Worm (Caenorhabditis elegans) whole organism, L1 larva: ENCODE data around the gene clp-6.

Experiments
- C04F5.9 ChIP-seq: sonication (generic microtip); optimal IDR thresholded peaks from 2 replicates; lab custom pipeline; 2016; ENCODE audit warnings: missing genetic modification characterization, missing compliant biosample characterization
- C16A3.4 ChIP-seq: fragments of 150-350 bp; optimal IDR thresholded peaks from 2 replicates; lab custom pipeline; 2014; ENCODE audit warnings: missing biosample characterization, missing genetic modification characterization
- Y116A8C.19 ChIP-seq: sonication (generic microtip); optimal IDR thresholded peaks from 2 replicates; lab custom pipeline; 2016; ENCODE audit warnings: missing compliant biosample characterization, missing genetic modification characterization, borderline replicate concordance
- aha-1 ChIP-seq: fragments of 150-350 bp; optimal IDR thresholded peaks from 2 replicates; lab custom pipeline; 2014; ENCODE audit warnings: missing biosample characterization, missing genetic modification characterization
- ceh-8 ChIP-seq: fragments of 200-800 bp; sonication (Bioruptor generic); optimal IDR thresholded peaks from 2 replicates; lab custom pipeline; 2018; ENCODE audit warnings: mild to moderate bottlenecking, missing genetic modification characterization, moderate library complexity, missing compliant biosample characterization
- ceh-90 ChIP-seq: sonication (generic microtip); optimal IDR thresholded peaks from 2 replicates; lab custom pipeline; 2016; ENCODE audit warnings: missing genetic modification characterization, missing compliant biosample characterization
- ces-1 ChIP-seq: fragments of 150-350 bp; optimal IDR thresholded peaks from 2 replicates; lab custom pipeline; 2014; ENCODE audit warnings: missing biosample characterization, missing genetic modification reagents, missing genetic modification characterization
- dsc-1 ChIP-seq: sonication (generic microtip); optimal IDR thresholded peaks from 2 replicates; lab custom pipeline; 2016; ENCODE audit warnings: mild to moderate bottlenecking, missing genetic modification characterization, missing compliant biosample characterization
- efl-1 ChIP-seq, 4 experiments: fragments of 150-350 bp; optimal IDR thresholded peaks in 3 of 4; peaks in 1 of 4; 1 replicate in 1 of 4; 2 replicates in 3 of 4; lab custom pipeline; 2014; ENCODE audit warnings: missing biosample characterization in 2 of 4, missing genetic modification characterization in 2 of 4, missing genetic modification reagents in 2 of 4
- elt-2 ChIP-seq: sonication (generic microtip); optimal IDR thresholded peaks from 2 replicates; lab custom pipeline; 2016; ENCODE audit warnings: missing genetic modification characterization, mild to moderate bottlenecking, inconsistent platforms, missing compliant biosample characterization, missing genetic modification reagents
- ets-5 ChIP-seq: fragments of 200-800 bp; sonication (Bioruptor generic); IDR thresholded peaks from 2 replicates; pipeline ENCODE4 v1.3.6; 2022; ENCODE audit warnings: missing genetic modification characterization, missing compliant biosample characterization
- fos-1 ChIP-seq: fragments of 150-350 bp; optimal IDR thresholded peaks from 2 replicates; lab custom pipeline; 2014; ENCODE audit warnings: missing biosample characterization, missing genetic modification characterization
- hlh-4 ChIP-seq: sonication (generic microtip); optimal IDR thresholded peaks from 2 replicates; lab custom pipeline; 2016; ENCODE audit warnings: mild to moderate bottlenecking, missing genetic modification characterization, missing compliant biosample characterization
- hpl-2 ChIP-seq: fragments of 150-350 bp; optimal IDR thresholded peaks from 2 replicates; lab custom pipeline; 2014; ENCODE audit warnings: missing biosample characterization, missing genetic modification reagents, missing genetic modification characterization
- lin-13 ChIP-seq: fragments of 150-350 bp; optimal IDR thresholded peaks from 2 replicates; lab custom pipeline; 2014; ENCODE audit warnings: missing biosample characterization, missing genetic modification reagents, missing genetic modification characterization
- lin-15B ChIP-seq: fragments of 150-350 bp; sonication (generic microtip); optimal IDR thresholded peaks from 3 replicates; lab custom pipeline; 2014; ENCODE audit warnings: missing biosample characterization, missing genetic modification characterization
- lin-35 ChIP-seq, 2 experiments: fragments of 150-350 bp; optimal IDR thresholded peaks; 2 replicates each; lab custom pipeline; 2014; ENCODE audit warnings: missing biosample characterization in 2 of 2, missing genetic modification characterization in 2 of 2, missing genetic modification reagents in 2 of 2
- lin-39 ChIP-seq: fragments of 150-350 bp; optimal IDR thresholded peaks from 2 replicates; lab custom pipeline; 2014; ENCODE audit warnings: missing biosample characterization, missing genetic modification reagents, missing genetic modification characterization
- lsy-2 ChIP-seq, 2 experiments: fragments of 150-350 bp; optimal IDR thresholded peaks; 2 replicates each; lab custom pipeline; 2014; ENCODE audit warnings: missing biosample characterization in 2 of 2, missing genetic modification characterization in 2 of 2
- mdl-1 ChIP-seq, 2 experiments: fragments of 150-350 bp; optimal IDR thresholded peaks; 2 replicates each; lab custom pipeline; 2014 to 2017; ENCODE audit warnings: missing biosample characterization in 2 of 2, missing genetic modification characterization in 2 of 2, inconsistent platforms in 1 of 2
- mep-1 ChIP-seq: fragments of 150-350 bp; optimal IDR thresholded peaks from 2 replicates; lab custom pipeline; 2014; ENCODE audit warnings: missing biosample characterization, missing genetic modification characterization
- nhr-19 ChIP-seq: fragments of 200-800 bp; sonication (Bioruptor generic); conservative IDR thresholded peaks from 2 replicates; pipeline ENCODE4 v1.3.6; 2022; ENCODE audit warnings: missing genetic modification characterization, missing compliant biosample characterization
- nhr-28 ChIP-seq: fragments of 150-350 bp; optimal IDR thresholded peaks from 2 replicates; lab custom pipeline; 2014; ENCODE audit warnings: missing biosample characterization, missing genetic modification characterization
- nhr-71 ChIP-seq: sonication (generic microtip); optimal IDR thresholded peaks from 2 replicates; lab custom pipeline; 2016; ENCODE audit warnings: mild to moderate bottlenecking, missing genetic modification characterization, moderate library complexity, missing compliant biosample characterization
- nhr-76 ChIP-seq: sonication (generic microtip); optimal IDR thresholded peaks from 2 replicates; lab custom pipeline; 2017; ENCODE audit warnings: missing biosample characterization, missing genetic modification characterization
- pag-3 ChIP-seq: sonication (generic microtip); optimal IDR thresholded peaks from 2 replicates; lab custom pipeline; 2017; ENCODE audit warnings: missing genetic modification characterization, mild to moderate bottlenecking, missing compliant biosample characterization, antibody characterized with exemption, borderline replicate concordance; ENCODE audit not compliant: insufficient read depth
- pax-3 ChIP-seq: fragments of 200-800 bp; sonication (Bioruptor generic); optimal IDR thresholded peaks from 2 replicates; lab custom pipeline; 2018; ENCODE audit warnings: mild to moderate bottlenecking, missing genetic modification characterization, moderate library complexity, missing compliant biosample characterization
- rnt-1 ChIP-seq: sonication (generic microtip); optimal IDR thresholded peaks from 2 replicates; lab custom pipeline; 2016; ENCODE audit warnings: mild to moderate bottlenecking, missing genetic modification characterization, moderate library complexity, missing compliant biosample characterization
- skn-1 ChIP-seq: fragments of 150-350 bp; optimal IDR thresholded peaks from 2 replicates; lab custom pipeline; 2014; ENCODE audit warnings: missing biosample characterization, missing genetic modification characterization
- swsn-7 ChIP-seq: sonication (generic microtip); optimal IDR thresholded peaks from 2 replicates; lab custom pipeline; 2016; ENCODE audit warnings: missing genetic modification characterization, missing compliant biosample characterization
- tbx-2 ChIP-seq: sonication (generic microtip); optimal IDR thresholded peaks from 2 replicates; lab custom pipeline; 2016; ENCODE audit warnings: missing genetic modification characterization, missing compliant biosample characterization
- tlp-1 ChIP-seq: fragments of 150-350 bp; optimal IDR thresholded peaks from 2 replicates; lab custom pipeline; 2014; ENCODE audit warnings: missing biosample characterization, missing genetic modification characterization
- unc-130 ChIP-seq: fragments of 150-350 bp; optimal IDR thresholded peaks from 2 replicates; lab custom pipeline; 2017; ENCODE audit warnings: missing biosample characterization, missing genetic modification characterization, inconsistent platforms
- unc-86 ChIP-seq: sonication (generic microtip); optimal IDR thresholded peaks from 2 replicates; lab custom pipeline; 2016; ENCODE audit warnings: missing genetic modification characterization, missing compliant biosample characterization
- unc-98 ChIP-seq: fragments of 200-800 bp; sonication (Bioruptor generic); IDR thresholded peaks from 2 replicates; pipeline ENCODE4 v1.3.6; 2022; ENCODE audit warnings: missing genetic modification characterization, missing compliant biosample characterization
- vab-15 ChIP-seq: sonication (generic microtip); optimal IDR thresholded peaks from 2 replicates; lab custom pipeline; 2017; ENCODE audit warnings: missing genotype, mild to moderate bottlenecking, missing genetic modification characterization, missing compliant biosample characterization
- xbp-1 ChIP-seq: sonication (generic microtip); optimal IDR thresholded peaks from 2 replicates; lab custom pipeline; 2016; ENCODE audit warnings: missing genetic modification characterization, missing compliant biosample characterization
- ztf-4 ChIP-seq: fragments of 150-350 bp; optimal IDR thresholded peaks from 2 replicates; lab custom pipeline; 2014; ENCODE audit warnings: missing biosample characterization, missing genetic modification characterization

Gene clp-6

ce11 chrIV:1460686-1461085, 25.8 kb upstream of the clp-6 start, which contains the start of gene col-106:
TSS of gene col-106 (minus strand) at chrIV:1460786.
- TF ChIP-seq lsy-2 (tag; optimal IDR thresholded peaks at IDR 0.05; lab: Kevin White, UChicago): no peak
- TF ChIP-seq ets-5: no peak
- no peak for TF ChIP-seq C04F5.9 (tag; lab: Kevin White, UChicago)
- TF ChIP-seq C16A3.4 (tag; lab: Kevin White, UChicago): no peak
- TF ChIP-seq ceh-8 (GFP tag; lab: Kevin White, UChicago): no peak
- TF ChIP-seq vab-15 (tag; lab: Kevin White, UChicago): no peak
- no peak for TF ChIP-seq ztf-4 (tag; lab: Kevin White, UChicago)
- TF ChIP-seq ces-1 (GFP tag; lab: Kevin White, UChicago): no peak
- TF ChIP-seq nhr-76 (tag; lab: Kevin White, UChicago): no peak
- TF ChIP-seq rnt-1 (tag; lab: Kevin White, UChicago): no peak
- TF ChIP-seq unc-130 (tag; lab: Kevin White, UChicago): no peak
- no peak for TF ChIP-seq nhr-28 (tag; lab: Kevin White, UChicago)
- TF ChIP-seq hlh-4 (tag; lab: Kevin White, UChicago): no peak
- TF ChIP-seq Y116A8C.19 (tag; lab: Kevin White, UChicago): no peak
- no peak for TF ChIP-seq fos-1 (tag; lab: Kevin White, UChicago)
- no peak for TF ChIP-seq lin-13
- TF ChIP-seq elt-2 (tag; lab: Kevin White, UChicago): no peak
- no peak for TF ChIP-seq skn-1
- no peak for TF ChIP-seq tlp-1
- TF ChIP-seq xbp-1 (tag; lab: Kevin White, UChicago): no peak
- TF ChIP-seq, all 84 proteins: peak for 0

DNA sequence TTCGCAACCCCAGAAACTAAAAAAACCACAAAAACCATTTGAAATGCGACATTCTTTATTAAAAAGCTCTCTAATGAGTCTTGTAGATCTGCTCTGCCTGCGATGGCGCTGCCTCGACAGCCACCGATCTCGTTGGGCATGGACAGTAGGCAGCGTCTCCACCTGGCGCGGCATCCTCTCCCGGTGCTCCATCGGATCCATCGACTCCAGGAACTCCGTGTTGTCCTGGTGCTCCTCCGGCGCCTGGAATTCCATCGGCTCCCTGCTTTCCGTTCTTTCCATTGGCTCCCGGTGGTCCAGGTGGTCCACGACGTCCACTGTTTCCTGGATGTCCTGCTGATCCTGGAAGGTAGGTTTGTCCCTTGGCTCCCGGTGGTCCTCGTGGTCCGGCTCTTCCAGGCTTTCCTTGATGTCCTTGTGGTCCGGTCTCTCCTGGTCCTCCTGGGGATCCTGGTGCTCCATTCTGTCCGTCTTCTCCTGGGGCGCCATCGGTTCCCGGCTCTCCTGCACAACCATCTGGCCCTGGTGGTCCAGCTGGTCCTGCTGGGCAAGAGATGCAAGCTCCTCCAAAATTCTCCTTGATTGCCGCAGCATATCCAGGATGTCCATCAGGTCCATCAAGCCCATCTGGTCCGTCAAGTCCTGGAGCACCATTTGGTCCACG, 25.1 kb upstream of the clp-6 start:
- no peak for TF ChIP-seq nhr-28 (tag; lab: Kevin White, UChicago)
- TF ChIP-seq mep-1 (tag; lab: Kevin White, UChicago): no peak
- TF ChIP-seq aha-1 (tag; lab: Kevin White, UChicago): no peak
- no peak for TF ChIP-seq swsn-7
- TF ChIP-seq hpl-2 (GFP tag; lab: Kevin White, UChicago): no peak
- TF ChIP-seq nhr-76 (tag; lab: Kevin White, UChicago): no peak
- no peak for TF ChIP-seq ceh-90 (tag; lab: Kevin White, UChicago)
- no peak for TF ChIP-seq unc-86 (tag; lab: Kevin White, UChicago)
- TF ChIP-seq nhr-71 (tag; lab: Kevin White, UChicago): no peak

DNA sequence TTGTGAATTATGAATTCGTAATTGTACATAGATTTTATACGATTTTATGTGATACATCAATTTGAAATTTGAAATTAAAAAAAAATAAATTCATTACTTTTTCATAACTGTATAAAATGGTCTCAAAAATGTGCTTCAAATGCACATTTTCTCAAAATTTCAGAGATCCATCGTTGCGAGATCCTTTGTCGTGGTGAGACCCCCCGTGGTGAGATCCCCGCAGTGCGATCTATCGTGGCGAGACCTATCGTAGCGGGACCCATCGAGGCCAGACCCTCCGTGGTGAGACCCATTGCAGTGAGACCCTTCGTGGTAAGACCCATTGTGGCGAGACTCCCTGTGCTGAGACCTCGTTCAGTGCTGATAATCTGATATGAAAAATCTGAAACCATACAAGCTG, 24.6 kb upstream of the clp-6 start:
- TF ChIP-seq unc-98 (no peak), lin-35 (GFP tag; optimal IDR thresholded peaks at IDR 0.05; lab: Kevin White, UChicago) (no peak), mdl-1 (tag; optimal IDR thresholded peaks at IDR 0.05; lab: Kevin White, UChicago) (no peak), xbp-1 (tag; lab: Kevin White, UChicago) (no peak), dsc-1 (no peak), lin-39 (tag; lab: Kevin White, UChicago) (no peak), pax-3 (tag; lab: Kevin White, UChicago) (no peak), nhr-19 (GFP tag; lab: Robert Waterston, UW) (no peak), lin-15B (tag; lab: Kevin White, UChicago) (no peak), tbx-2 (tag; lab: Kevin White, UChicago) (no peak), nhr-76 (tag; lab: Kevin White, UChicago) (no peak)

DNA sequence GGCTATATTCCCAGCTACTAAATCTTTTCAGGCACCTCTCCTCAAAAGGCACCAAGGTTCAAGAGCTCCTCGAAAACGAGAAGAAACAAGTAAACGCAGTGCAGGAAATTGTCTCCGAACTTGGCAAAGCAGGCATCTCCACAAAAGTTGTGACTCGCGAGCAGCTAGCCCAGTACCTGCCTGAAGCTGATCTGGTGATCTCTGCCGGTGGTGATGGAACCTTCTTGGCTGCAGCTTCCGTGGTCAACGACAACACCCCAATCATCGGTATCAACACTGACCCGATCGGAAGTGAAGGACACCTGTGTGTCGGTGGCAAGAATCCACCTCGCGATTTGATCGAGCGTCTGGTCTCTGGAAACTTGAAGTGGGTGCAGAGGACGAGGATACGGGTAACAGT, 23.4 kb upstream of the clp-6 start:
- TF ChIP-seq pag-3 (no peak), efl-1 (optimal IDR thresholded peaks at IDR 0.05; lab: Kevin White, UChicago) (no peak), efl-1 (GFP tag; optimal IDR thresholded peaks at IDR 0.05 in 1 of 2; lab: Kevin White, UChicago) (peak in 1 of 2 experiments; percentile 58), lin-15B (tag; lab: Kevin White, UChicago) (no peak), Y116A8C.19 (tag; lab: Kevin White, UChicago) (no peak)
